Worm (Caenorhabditis elegans) whole organism, L4 larva: ENCODE data around the gene mre-11.

ENCODE experiments used
- F49E8.2 ChIP-seq: sonication (generic microtip); optimal IDR thresholded peaks from 2 replicates; lab custom pipeline; 2016; ENCODE audit warnings: missing compliant biosample characterization, mild to moderate bottlenecking, missing genetic modification characterization, borderline replicate concordance
- Y75B8A.6 ChIP-seq: fragments of 200-800 bp; sonication (Bioruptor generic); IDR thresholded peaks from 2 replicates; pipeline ENCODE4 v1.3.6; 2022; ENCODE audit warnings: missing genetic modification reagents, missing genetic modification characterization, missing compliant biosample characterization
- skn-1 ChIP-seq: fragments of 150-350 bp; optimal IDR thresholded peaks from 2 replicates; lab custom pipeline; 2014; ENCODE audit warnings: missing biosample characterization, missing genetic modification characterization

DNA sequence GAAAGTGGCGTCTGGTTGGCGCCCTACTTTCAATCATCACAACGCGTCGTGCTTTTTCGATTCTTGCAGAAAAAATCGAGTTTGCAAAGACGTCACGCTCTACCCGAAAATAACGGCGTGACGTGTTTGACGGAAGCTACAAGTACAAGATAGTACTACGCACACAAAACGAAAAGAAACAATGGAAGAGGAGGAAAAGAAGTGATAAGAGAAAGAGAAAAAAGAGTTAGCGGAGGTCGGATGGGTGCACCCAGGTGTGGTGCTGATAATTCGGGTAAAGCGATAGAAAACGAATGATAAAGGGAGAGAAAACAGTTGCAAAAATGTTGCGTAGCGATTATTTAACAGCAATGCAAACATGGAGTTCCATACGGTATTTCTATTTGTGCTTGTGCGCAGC is 10.0 kb downstream of the mre-11 start:
- TF ChIP-seq F49E8.2 (tag; lab: Kevin White, UChicago) (no peak), skn-1 (no peak), Y75B8A.6 (GFP tag; lab: Robert Waterston, UW) (no peak)
